Fruit fly (Drosophila melanogaster): ENCODE measurements around the gene exex.

The exex gene

DNA sequence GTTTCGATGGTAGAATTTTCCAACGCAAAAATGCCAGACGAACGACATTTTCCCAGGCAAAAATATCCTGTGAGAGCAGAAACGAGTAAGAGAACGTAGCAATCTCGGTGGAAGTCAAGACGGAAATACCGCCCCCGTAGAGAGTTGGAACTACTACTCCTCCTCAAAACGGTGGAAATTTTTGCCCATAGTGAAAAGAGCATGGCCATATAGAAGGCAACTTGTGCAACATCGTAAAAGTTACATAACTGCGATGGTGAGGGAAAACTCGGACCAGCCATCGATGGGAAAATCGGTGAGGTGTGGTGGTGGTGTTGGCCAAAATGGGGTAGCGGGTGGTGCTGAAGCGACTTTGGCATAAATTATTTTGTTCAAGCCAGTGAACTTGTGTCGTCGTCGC, 51.9 kb downstream of the exex start:
- TF ChIP-seq CG34376 (GFP tag; optimal IDR thresholded peaks at IDR 0.05): no peak
- TF ChIP-seq abd-A (tag; optimal IDR thresholded peaks at IDR 0.05): peak; percentile 19
- TF ChIP-seq dm (GFP tag; optimal IDR thresholded peaks at IDR 0.05): no peak
- TF ChIP-seq CG13775 (GFP tag; optimal IDR thresholded peaks at IDR 0.05): no peak
- TF ChIP-seq Neu2 (GFP tag; optimal IDR thresholded peaks at IDR 0.05; ENCODE audit: borderline replicate concordance): no peak
- no peak for TF ChIP-seq CG7928 (GFP tag; optimal IDR thresholded peaks at IDR 0.05)
- TF ChIP-seq CG2199 (GFP tag; IDR thresholded peaks at IDR 0.05): peak; percentile 79; the same call in 2 of the 3 replicates
- TF ChIP-seq CG11085 (GFP tag; IDR thresholded peaks at IDR 0.05): no peak
- no peak for TF ChIP-seq CG15479 (GFP tag; optimal IDR thresholded peaks at IDR 0.05)
- no peak for TF ChIP-seq Six4 (GFP tag; optimal IDR thresholded peaks at IDR 0.05)
- TF ChIP-seq Mrtf (GFP tag; IDR thresholded peaks at IDR 0.05): no peak
- peak; percentile 64 for TF ChIP-seq CG13894 (tag; optimal IDR thresholded peaks at IDR 0.05)
- TF ChIP-seq CG5180 (GFP tag; optimal IDR thresholded peaks at IDR 0.05): no peak
- TF ChIP-seq Bgb (GFP tag; IDR thresholded peaks at IDR 0.05; ENCODE audit: partially characterized antibody): no peak
- no peak for TF ChIP-seq Drgx (GFP tag; IDR thresholded peaks at IDR 0.05)
- TF ChIP-seq zfh1 (GFP tag; IDR thresholded peaks at IDR 0.05): no peak
- TF ChIP-seq peb (GFP tag; IDR thresholded peaks at IDR 0.05): no peak
- TF ChIP-seq pum (GFP tag; optimal IDR thresholded peaks at IDR 0.05): no peak
- no peak for TF ChIP-seq Sin3A (optimal IDR thresholded peaks at IDR 0.05)
- TF ChIP-seq pnt (GFP tag; optimal IDR thresholded peaks at IDR 0.05): no peak
- no peak for TF ChIP-seq Oli (tag; optimal IDR thresholded peaks at IDR 0.05)
- no peak for TF ChIP-seq CG3163 (GFP tag; optimal IDR thresholded peaks at IDR 0.05)
- TF ChIP-seq Pdp1 (GFP tag; optimal IDR thresholded peaks at IDR 0.05): peak in 1 of 2 experiments; percentile 71

Measured in whole organism, embryonic.